Fruit fly (Drosophila melanogaster): ENCODE data around the gene CG42374.

The CG42374 gene

DNA sequence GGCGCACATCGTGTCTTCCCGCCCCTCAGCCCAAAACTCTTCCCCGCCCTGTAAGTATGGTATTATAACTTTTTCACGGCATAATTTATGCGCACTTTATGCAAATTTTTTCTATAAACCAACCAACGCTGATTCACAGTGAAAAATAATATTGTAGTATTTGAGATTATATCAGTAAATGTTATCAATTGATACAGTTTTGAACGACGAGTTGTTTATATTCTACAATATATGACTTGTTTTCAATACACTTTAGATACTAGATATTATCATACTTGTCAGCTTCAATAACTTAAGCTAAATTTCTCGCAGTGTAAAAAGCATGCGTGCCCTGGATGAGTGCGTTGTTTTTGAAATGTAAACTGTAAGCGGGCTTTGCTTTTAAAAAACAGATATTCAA lies 47.2 kb upstream of the CG42374 start (continued):
- TF ChIP-seq CG6272 (GFP tag; IDR thresholded peaks at IDR 0.05) = no peak
- TF ChIP-seq CG12219 (GFP tag; optimal IDR thresholded peaks at IDR 0.05) = no peak
- TF ChIP-seq CG17912 (GFP tag; optimal IDR thresholded peaks at IDR 0.05) = no peak
- TF ChIP-seq Sry-δ (GFP tag; optimal IDR thresholded peaks at IDR 0.05) = no peak
- no peak for TF ChIP-seq Dll (GFP tag; IDR thresholded peaks at IDR 0.05; ENCODE audit: partially characterized antibody)
- no peak for TF ChIP-seq Lpt (GFP tag; optimal IDR thresholded peaks at IDR 0.05)
- no peak for TF ChIP-seq CG4730 (GFP tag; IDR thresholded peaks at IDR 0.05)
- TF ChIP-seq sna (GFP tag; IDR thresholded peaks at IDR 0.05; ENCODE audit: partially characterized antibody) = no peak
- TF ChIP-seq CG12942 (GFP tag; optimal IDR thresholded peaks at IDR 0.05) = no peak
- TF ChIP-seq CG17361 (GFP tag; IDR thresholded peaks at IDR 0.05) = 0 out of 3 replicates have a peak, but pooled peaks have one; percentile 46
- TF ChIP-seq otp (GFP tag; IDR thresholded peaks at IDR 0.05) = no peak
- TF ChIP-seq CG15696 (tag; optimal IDR thresholded peaks at IDR 0.05) = no peak
- peak; percentile 7 for TF ChIP-seq tin (GFP tag; optimal IDR thresholded peaks at IDR 0.05)
- peak; percentile 21 for TF ChIP-seq sd (tag; optimal IDR thresholded peaks at IDR 0.05)
- no peak for TF ChIP-seq pros (GFP tag; optimal IDR thresholded peaks at IDR 0.05)
- no peak for TF ChIP-seq CG18619 (GFP tag; optimal IDR thresholded peaks at IDR 0.05)
- peak; percentile 62 for TF ChIP-seq CG17359 (tag; optimal IDR thresholded peaks at IDR 0.05)
- TF ChIP-seq Side (GFP tag; optimal IDR thresholded peaks at IDR 0.05) = no peak
- TF ChIP-seq Bteb2 (GFP tag; optimal IDR thresholded peaks at IDR 0.05) = no peak
- TF ChIP-seq Elba2 (GFP tag; optimal IDR thresholded peaks at IDR 0.05) = no peak
- TF ChIP-seq cg (GFP tag; optimal IDR thresholded peaks at IDR 0.05) = no peak
- TF ChIP-seq yki (optimal IDR thresholded peaks at IDR 0.05) = no peak
- peak; percentile 42; the same call in 1 of the 3 replicates for TF ChIP-seq tgo (GFP tag; IDR thresholded peaks at IDR 0.05)
- TF ChIP-seq Sox100B (GFP tag; optimal IDR thresholded peaks at IDR 0.05) = peak; percentile 34
- TF ChIP-seq HLH3B (GFP tag; IDR thresholded peaks at IDR 0.05) = 0 out of 2 replicates have a peak, but pooled peaks have one; percentile 41
- no peak for TF ChIP-seq chinmo (GFP tag; IDR thresholded peaks at IDR 0.05; ENCODE audit: partially characterized antibody)
- peak; percentile 41 for TF ChIP-seq CG18262 (tag; optimal IDR thresholded peaks at IDR 0.05)
- no peak for TF ChIP-seq pum (GFP tag; optimal IDR thresholded peaks at IDR 0.05)
- TF ChIP-seq Tbp (GFP tag; optimal IDR thresholded peaks at IDR 0.05) = no peak
- no peak for TF ChIP-seq YL-1 (GFP tag; optimal IDR thresholded peaks at IDR 0.05)
- TF ChIP-seq Rfx (GFP tag; IDR thresholded peaks at IDR 0.05) = peak; percentile 67
- TF ChIP-seq gt (GFP tag; IDR thresholded peaks at IDR 0.05) = no peak
- TF ChIP-seq CG10543 (GFP tag; optimal IDR thresholded peaks at IDR 0.05) = no peak
- TF ChIP-seq pho (GFP tag; optimal IDR thresholded peaks at IDR 0.05) = no peak
- TF ChIP-seq B-H1 (GFP tag; IDR thresholded peaks at IDR 0.05) = no peak; the same call in 2 of the 3 replicates
- no peak for TF ChIP-seq CG10565 (GFP tag; optimal IDR thresholded peaks at IDR 0.05)
- peak; percentile 1 for TF ChIP-seq gcm (GFP tag; optimal IDR thresholded peaks at IDR 0.05)
- TF ChIP-seq CG1024 (GFP tag; IDR thresholded peaks at IDR 0.05) = no peak
- TF ChIP-seq CG11085 (GFP tag; IDR thresholded peaks at IDR 0.05) = 0 out of 2 replicates have a peak, but pooled peaks have one; percentile 11
- no peak for TF ChIP-seq nom (GFP tag; optimal IDR thresholded peaks at IDR 0.05)
- TF ChIP-seq prd (optimal IDR thresholded peaks at IDR 0.05) = no peak
- peak; percentile 56; the same call in 1 of the 3 replicates for TF ChIP-seq prd (GFP tag; IDR thresholded peaks at IDR 0.05)
- peak; percentile 58 for TF ChIP-seq CG15269 (tag; optimal IDR thresholded peaks at IDR 0.05)
- TF ChIP-seq jigr1 (GFP tag; IDR thresholded peaks at IDR 0.05) = no peak
- TF ChIP-seq CG9932 (GFP tag; IDR thresholded peaks at IDR 0.05) = peak; percentile 42; the same call in 1 of the 2 replicates
- TF ChIP-seq CG1832 (GFP tag; optimal IDR thresholded peaks at IDR 0.05) = no peak
- no peak for TF ChIP-seq Opbp (GFP tag; IDR thresholded peaks at IDR 0.05; ENCODE audit: partially characterized antibody)
- no peak for TF ChIP-seq ems (GFP tag; optimal IDR thresholded peaks at IDR 0.05)
- TF ChIP-seq CG33557 (GFP tag; optimal IDR thresholded peaks at IDR 0.05) = no peak
- peak; percentile 35 for TF ChIP-seq Xbp1 (GFP tag; optimal IDR thresholded peaks at IDR 0.05)
- TF ChIP-seq nau (GFP tag; optimal IDR thresholded peaks at IDR 0.05) = no peak
- no peak for TF ChIP-seq CG17568 (GFP tag; optimal IDR thresholded peaks at IDR 0.05)
